Fruit fly (Drosophila melanogaster) whole organism, pupa: ENCODE measurements around the gene Yp1.

Source experiments
- CG10348 ChIP-seq: fragments of 200-800 bp; sonication (Bioruptor generic); IDR thresholded peaks from 2 replicates; pipeline ENCODE4 v1.3.6; 2022; ENCODE audit warnings: missing biosample characterization, missing genetic modification characterization
- CG12605 ChIP-seq: fragments of 200-800 bp; sonication (Bioruptor generic); IDR thresholded peaks from 2 replicates; pipeline ENCODE4 v1.3.6; 2022; ENCODE audit warnings: missing biosample characterization, missing genetic modification characterization
- CG13204 ChIP-seq: fragments of 200-800 bp; sonication (Bioruptor generic); optimal IDR thresholded peaks from 2 replicates; lab custom pipeline; 2018; ENCODE audit warnings: missing biosample characterization, mild to moderate bottlenecking, missing genetic modification characterization, moderate library complexity
- CG14655 ChIP-seq: fragments of 200-800 bp; sonication (Bioruptor generic); optimal IDR thresholded peaks from 3 replicates; lab custom pipeline; 2017; ENCODE audit warnings: mild to moderate bottlenecking, missing biosample characterization, missing genetic modification reagents, missing genetic modification characterization
- CG15710 ChIP-seq: fragments of 200-800 bp; sonication (Bioruptor generic); optimal IDR thresholded peaks from 2 replicates; lab custom pipeline; 2018; ENCODE audit warnings: missing biosample characterization, mild to moderate bottlenecking, missing genetic modification characterization, moderate library complexity
- CG32121 ChIP-seq: fragments of 200-800 bp; sonication (Bioruptor generic); IDR thresholded peaks from 2 replicates; pipeline ENCODE4 v1.3.6; 2022; ENCODE audit warnings: missing biosample characterization, missing genetic modification characterization
- CG34367 ChIP-seq: fragments of 200-800 bp; sonication (Bioruptor generic); optimal IDR thresholded peaks from 2 replicates; lab custom pipeline; 2018; ENCODE audit warnings: missing biosample characterization, mild to moderate bottlenecking, missing genetic modification characterization
- CG8301 ChIP-seq: fragments of 200-800 bp; sonication (Bioruptor generic); optimal IDR thresholded peaks from 2 replicates; lab custom pipeline; 2018; ENCODE audit warnings: missing biosample characterization, mild to moderate bottlenecking, missing genetic modification characterization
- EcR ChIP-seq: fragments of 200-800 bp; sonication (Bioruptor generic); optimal IDR thresholded peaks from 3 replicates; lab custom pipeline; 2019; ENCODE audit warnings: missing biosample characterization, missing genetic modification characterization, mild to moderate bottlenecking, moderate library complexity, missing genetic modification reagents
- Ets98B ChIP-seq: fragments of 200-800 bp; sonication (Bioruptor generic); IDR thresholded peaks from 2 replicates; pipeline ENCODE4 v1.3.6; 2022; ENCODE audit warnings: missing biosample characterization, missing genetic modification characterization
- Pif1A ChIP-seq: fragments of 200-800 bp; sonication (Bioruptor generic); optimal IDR thresholded peaks from 3 replicates; lab custom pipeline; 2016; ENCODE audit warnings: missing biosample characterization, missing genetic modification characterization
- Pif1B ChIP-seq: fragments of 200-800 bp; sonication (Bioruptor generic); optimal IDR thresholded peaks from 3 replicates; lab custom pipeline; 2016; ENCODE audit warnings: missing biosample characterization, missing genetic modification characterization
- fd96Ca ChIP-seq: fragments of 200-800 bp; sonication (Bioruptor generic); IDR thresholded peaks from 3 replicates; pipeline ENCODE4 v1.3.6; 2022; ENCODE audit warnings: missing biosample characterization, missing genetic modification characterization

- TF ChIP-seq CG14655 (GFP tag; lab: Kevin White, UChicago), result no peak
- no peak for TF ChIP-seq CG34367 (tag; lab: Kevin White, UChicago)
- no peak for TF ChIP-seq CG10348 (GFP tag; lab: Robert Waterston, UW)
- no peak for TF ChIP-seq Pif1B
- no peak for TF ChIP-seq Pif1A (GFP tag; lab: Kevin White, UChicago)
- TF ChIP-seq CG32121, result no peak
- TF ChIP-seq CG15710 (tag; lab: Kevin White, UChicago), result no peak
- TF ChIP-seq CG13204 (GFP tag; lab: Kevin White, UChicago), result no peak
- TF ChIP-seq CG12605 (GFP tag; lab: Robert Waterston, UW), result no peak
- TF ChIP-seq CG8301, result no peak
- no peak for TF ChIP-seq EcR (GFP tag; lab: Kevin White, UChicago)
- no peak for TF ChIP-seq fd96Ca (GFP tag; lab: Robert Waterston, UW)
- no peak for TF ChIP-seq Ets98B (GFP tag; lab: Robert Waterston, UW)
Measured at dm6 chrX:10008576-10009260, 44.9 kb upstream of the Yp1 start, which contains the start of gene CG33557.
